Worm (Caenorhabditis elegans): Measurements from ENCODE around the gene ZK1307.3.

DNA sequence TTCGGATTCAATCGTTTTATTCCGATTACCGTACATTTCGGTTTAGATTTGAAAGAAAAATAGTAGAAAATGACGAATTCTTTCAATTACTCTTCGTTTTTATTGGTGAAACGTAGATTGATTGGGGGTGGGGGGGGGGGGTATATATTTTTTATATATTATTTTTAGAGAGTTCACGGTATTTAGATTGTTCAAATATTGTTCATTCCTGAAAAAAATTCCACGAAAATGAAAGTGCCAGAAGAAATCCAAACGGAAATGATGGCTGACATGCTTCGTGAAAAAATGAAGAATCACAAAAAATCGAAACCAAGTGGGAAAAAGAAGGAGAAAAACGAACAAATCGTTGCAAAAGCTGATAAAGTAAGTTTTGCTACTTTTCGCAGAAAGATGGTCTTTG is 47.5 kb upstream of the ZK1307.3 start, which contains the start of the genes Y53C12A.8 and Y53C12A.7:
- TF ChIP-seq B0310.2 (tag; optimal IDR thresholded peaks at IDR 0.05) (no peak), scrt-1 (GFP tag; IDR thresholded peaks at IDR 0.05) (no peak), tra-4 (tag; optimal IDR thresholded peaks at IDR 0.05) (no peak), ama-1 (optimal IDR thresholded peaks at IDR 0.05) (no peak)
